Worm (Caenorhabditis elegans): Measurements from ENCODE around the gene abt-1.

DNA sequence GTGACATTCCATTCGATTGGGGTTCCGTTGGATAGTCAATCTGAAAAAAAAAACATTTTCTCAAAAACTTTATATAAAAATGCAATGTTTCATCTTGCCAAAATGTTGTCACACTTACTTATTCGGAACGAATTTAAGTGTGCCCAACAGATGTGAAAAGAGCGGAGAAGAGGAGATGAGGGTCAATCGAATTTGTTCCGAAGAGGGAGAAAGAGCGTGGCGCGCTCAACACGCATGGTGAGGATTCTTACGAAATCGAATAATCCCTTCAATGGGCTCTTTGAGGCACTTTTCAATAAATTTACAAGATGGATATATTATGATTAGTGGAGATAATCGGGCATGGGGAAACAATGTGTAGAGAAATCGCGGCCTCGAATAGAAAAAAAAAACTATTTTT is 43.9 kb downstream of the abt-1 start:
- TF ChIP-seq him-1 (tag; optimal IDR thresholded peaks at IDR 0.05), result no peak
- no peak for TF ChIP-seq W03F9.2 (tag; optimal IDR thresholded peaks at IDR 0.05)

All from whole organism, L4/young adult.